Fruit fly (Drosophila melanogaster): Measurements from ENCODE around the gene emei.

Gene emei

dm6 chr3L:11070372-11070854 lies 39.1 kb upstream of the emei start, which contains the start of gene Mocs1 (continued):
- TF ChIP-seq so (GFP tag; IDR thresholded peaks at IDR 0.05) (no peak), repo (GFP tag; optimal IDR thresholded peaks at IDR 0.05) (no peak), Asciz (GFP tag; optimal IDR thresholded peaks at IDR 0.05) (no peak), Awh (GFP tag; IDR thresholded peaks at IDR 0.05) (no peak), CG4424 (GFP tag; optimal IDR thresholded peaks at IDR 0.05) (no peak), CG9876 (GFP tag; optimal IDR thresholded peaks at IDR 0.05) (no peak), CG17361 (GFP tag; IDR thresholded peaks at IDR 0.05) (no peak), oc (tag; optimal IDR thresholded peaks at IDR 0.05) (no peak), Neu2 (GFP tag; optimal IDR thresholded peaks at IDR 0.05; ENCODE audit: borderline replicate concordance) (no peak), CG11696 (GFP tag; IDR thresholded peaks at IDR 0.05) (no peak), dysf (GFP tag; IDR thresholded peaks at IDR 0.05) (no peak; the same call in 2 of the 3 replicates), chm (GFP tag; IDR thresholded peaks at IDR 0.05) (peak; percentile 28; the same call in 1 of the 2 replicates), Atf3 (GFP tag; optimal IDR thresholded peaks at IDR 0.05) (no peak), CG18764 (GFP tag; optimal IDR thresholded peaks at IDR 0.05) (no peak), Med (GFP tag) (peak; percentile 75), CG15696 (tag; optimal IDR thresholded peaks at IDR 0.05) (no peak), Hr3 (GFP tag; optimal IDR thresholded peaks at IDR 0.05) (no peak), CG10321 (GFP tag; IDR thresholded peaks at IDR 0.05) (no peak), CG30020 (tag; optimal IDR thresholded peaks at IDR 0.05) (no peak), CkIIα-i1 (GFP tag; IDR thresholded peaks at IDR 0.05) (no peak), sob (GFP tag; IDR thresholded peaks at IDR 0.05) (no peak; the same call in 1 of the 2 replicates), pho (GFP tag; optimal IDR thresholded peaks at IDR 0.05) (no peak), bab2 (GFP tag; optimal IDR thresholded peaks at IDR 0.05) (no peak), Sox102F (GFP tag; optimal IDR thresholded peaks at IDR 0.05) (no peak), sc (optimal IDR thresholded peaks at IDR 0.05) (no peak), sc (GFP tag; optimal IDR thresholded peaks at IDR 0.05) (no peak), Hr39 (optimal IDR thresholded peaks at IDR 0.05) (no peak), h (optimal IDR thresholded peaks at IDR 0.05) (no peak), HLH4C (GFP tag; IDR thresholded peaks at IDR 0.05; ENCODE audit: partially characterized antibody) (no peak), aop (GFP tag; IDR thresholded peaks at IDR 0.05) (no peak), CG8478 (optimal IDR thresholded peaks at IDR 0.05) (no peak), gem (tag; optimal IDR thresholded peaks at IDR 0.05) (no peak), CoRest (tag; optimal IDR thresholded peaks at IDR 0.05) (no peak), grn (GFP tag; optimal IDR thresholded peaks at IDR 0.05) (no peak), CG34376 (GFP tag; optimal IDR thresholded peaks at IDR 0.05) (peak; percentile 65), Max (GFP tag; optimal IDR thresholded peaks at IDR 0.05) (no peak), CG7839 (tag; optimal IDR thresholded peaks at IDR 0.05) (no peak), CG8290 (GFP tag; optimal IDR thresholded peaks at IDR 0.05) (no peak), CG8290 (tag; optimal IDR thresholded peaks at IDR 0.05) (peak in 1 of 2 experiments; percentile 45), CG3065 (GFP tag; optimal IDR thresholded peaks at IDR 0.05) (no peak), CG6854 (GFP tag; optimal IDR thresholded peaks at IDR 0.05) (no peak), Jarid2 (GFP tag; optimal IDR thresholded peaks at IDR 0.05) (peak; percentile 57), Atf6 (GFP tag; IDR thresholded peaks at IDR 0.05) (0 out of 2 replicates have a peak, but pooled peaks have one; percentile 43), CG10274 (GFP tag; optimal IDR thresholded peaks at IDR 0.05) (no peak), p53 (GFP tag; optimal IDR thresholded peaks at IDR 0.05) (no peak), cad (GFP tag; optimal IDR thresholded peaks at IDR 0.05) (no peak), CG4360 (GFP tag; IDR thresholded peaks at IDR 0.05) (no peak), Optix (GFP tag; IDR thresholded peaks at IDR 0.05) (no peak), zfh2 (GFP tag; optimal IDR thresholded peaks at IDR 0.05) (no peak), toy (GFP tag; IDR thresholded peaks at IDR 0.05) (no peak), sqz (GFP tag; optimal IDR thresholded peaks at IDR 0.05) (no peak), corto (GFP tag; optimal IDR thresholded peaks at IDR 0.05) (no peak), ssp (GFP tag; IDR thresholded peaks at IDR 0.05) (no peak), tll (GFP tag; optimal IDR thresholded peaks at IDR 0.05) (no peak)
